Worm (Caenorhabditis elegans) whole organism, late embryonic: ENCODE measurements around the gene ZC477.4.

Source experiments
- C38D4.7 ChIP-seq: fragments of 200-800 bp; sonication (Bioruptor generic); optimal IDR thresholded peaks from 2 replicates; lab custom pipeline; 2018; ENCODE audit warnings: mild to moderate bottlenecking, missing genetic modification characterization, moderate library complexity, missing compliant biosample characterization
- elt-2 ChIP-seq: sonication (generic microtip); optimal IDR thresholded peaks from 2 replicates; lab custom pipeline; 2016; ENCODE audit warnings: missing genetic modification reagents, missing genetic modification characterization, missing compliant biosample characterization
- nhr-11 ChIP-seq: fragments of 150-350 bp; optimal IDR thresholded peaks from 2 replicates; lab custom pipeline; 2014; ENCODE audit warnings: missing biosample characterization, missing genetic modification characterization
- sox-4 ChIP-seq: sonication (generic microtip); optimal IDR thresholded peaks from 2 replicates; lab custom pipeline; 2017; ENCODE audit warnings: mild to moderate bottlenecking, missing genetic modification characterization, inconsistent platforms, missing compliant biosample characterization

ce11 chrIV:7049672-7050206 is 48.8 kb downstream of the ZC477.4 start, which contains the start of gene nhr-105:
- TF ChIP-seq elt-2: no peak
- no peak for TF ChIP-seq nhr-11 (tag; lab: Kevin White, UChicago)
- no peak for TF ChIP-seq C38D4.7
- TF ChIP-seq sox-4: no peak
